Fruit fly (Drosophila melanogaster) whole organism, embryonic: ENCODE measurements around the gene EloB.

Experiments used
- Adf1 ChIP-seq: fragments of 200-800 bp; sonication (Bioruptor generic); IDR thresholded peaks from 2 replicates; pipeline ENCODE4 v1.3.6; 2022; ENCODE audit warnings: missing biosample characterization, missing genetic modification characterization
- BtbVII ChIP-seq: fragments of 200-800 bp; sonication (Bioruptor generic); optimal IDR thresholded peaks from 3 replicates; lab custom pipeline; 2017; ENCODE audit warnings: missing biosample characterization, mild to moderate bottlenecking, missing genetic modification characterization
- CG10267 ChIP-seq: fragments of 200-800 bp; sonication (Bioruptor generic); optimal IDR thresholded peaks from 2 replicates; lab custom pipeline; 2018; ENCODE audit warnings: missing biosample characterization, mild to moderate bottlenecking, missing genetic modification characterization, moderate library complexity
- CG10565 ChIP-seq: fragments of 200-800 bp; sonication (Bioruptor generic); optimal IDR thresholded peaks from 3 replicates; lab custom pipeline; 2016; ENCODE audit warnings: missing biosample characterization, mild to moderate bottlenecking, missing genetic modification characterization
- CG1233 ChIP-seq: fragments of 200-800 bp; sonication (Bioruptor generic); optimal IDR thresholded peaks from 4 replicates; lab custom pipeline; 2018; ENCODE audit warnings: missing biosample characterization, mild to moderate bottlenecking, missing genetic modification characterization
- CG13424 ChIP-seq: fragments of 200-800 bp; sonication (Bioruptor generic); optimal IDR thresholded peaks from 2 replicates; lab custom pipeline; 2019; ENCODE audit warnings: missing biosample characterization, mild to moderate bottlenecking, missing genetic modification characterization, moderate library complexity
- CG16815 ChIP-seq: fragments of 200-800 bp; sonication (Bioruptor generic); optimal IDR thresholded peaks from 3 replicates; lab custom pipeline; 2017; ENCODE audit warnings: missing biosample characterization, mild to moderate bottlenecking, missing genetic modification characterization
- CG18476 ChIP-seq: fragments of 200-800 bp; sonication (Bioruptor generic); optimal IDR thresholded peaks from 2 replicates; lab custom pipeline; 2016; ENCODE audit warnings: missing biosample characterization, mild to moderate bottlenecking, missing genetic modification characterization
- CG18599 ChIP-seq: fragments of 200-800 bp; sonication (Bioruptor generic); optimal IDR thresholded peaks from 3 replicates; lab custom pipeline; 2017; ENCODE audit warnings: missing biosample characterization, missing genetic modification characterization, mild to moderate bottlenecking, moderate library complexity, missing genetic modification reagents
- CG2116 ChIP-seq: fragments of 200-800 bp; sonication (Bioruptor generic); optimal IDR thresholded peaks from 3 replicates; lab custom pipeline; 2018; ENCODE audit warnings: missing biosample characterization, mild to moderate bottlenecking, missing genetic modification characterization
- CG2129 ChIP-seq: fragments of 200-800 bp; sonication (Bioruptor generic); IDR thresholded peaks from 2 replicates; pipeline ENCODE4 v1.3.6; 2022; ENCODE audit warnings: missing biosample characterization, missing genetic modification characterization; ENCODE audit not compliant: partially characterized antibody
- CG2199 ChIP-seq: fragments of 200-800 bp; sonication (Bioruptor generic); IDR thresholded peaks from 3 replicates; pipeline ENCODE4 v1.3.6; 2022; ENCODE audit warnings: missing biosample characterization, missing genetic modification characterization
- CG2678 ChIP-seq: fragments of 200-800 bp; sonication (Bioruptor generic); optimal IDR thresholded peaks from 3 replicates; lab custom pipeline; 2019; ENCODE audit warnings: missing biosample characterization, mild to moderate bottlenecking, missing genetic modification characterization, moderate library complexity
- CG2712 ChIP-seq: fragments of 200-800 bp; optimal IDR thresholded peaks from 3 replicates; lab custom pipeline; 2019; ENCODE audit warnings: missing biosample characterization, mild to moderate bottlenecking, missing genetic modification characterization, moderate library complexity
- CG4328 ChIP-seq: fragments of 200-800 bp; sonication (Bioruptor generic); optimal IDR thresholded peaks from 3 replicates; lab custom pipeline; 2017; ENCODE audit warnings: missing biosample characterization, missing genetic modification reagents, missing genetic modification characterization
- CG4707 ChIP-seq: fragments of 200-800 bp; sonication (Bioruptor generic); optimal IDR thresholded peaks from 2 replicates; lab custom pipeline; 2018; ENCODE audit warnings: missing biosample characterization, mild to moderate bottlenecking, missing genetic modification characterization, moderate library complexity
- CG7745 ChIP-seq: fragments of 200-800 bp; sonication (Bioruptor generic); optimal IDR thresholded peaks from 2 replicates; lab custom pipeline; 2018; ENCODE audit warnings: missing biosample characterization, mild to moderate bottlenecking, missing genetic modification characterization, moderate library complexity
- CG7786 ChIP-seq: fragments of 200-800 bp; sonication (Bioruptor generic); optimal IDR thresholded peaks from 2 replicates; lab custom pipeline; 2016; ENCODE audit warnings: missing biosample characterization, missing genetic modification characterization
- CG7928 ChIP-seq: fragments of 200-800 bp; sonication (Bioruptor generic); optimal IDR thresholded peaks from 2 replicates; lab custom pipeline; 2017; ENCODE audit warnings: missing biosample characterization, mild to moderate bottlenecking, missing genetic modification characterization
- CG8089 ChIP-seq: fragments of 200-800 bp; sonication (Bioruptor generic); optimal IDR thresholded peaks from 3 replicates; lab custom pipeline; 2016; ENCODE audit warnings: missing biosample characterization, missing genetic modification characterization
- CG8388 ChIP-seq: fragments of 200-800 bp; sonication (Bioruptor generic); optimal IDR thresholded peaks from 2 replicates; lab custom pipeline; 2019; ENCODE audit warnings: missing biosample characterization, mild to moderate bottlenecking, missing genetic modification characterization, moderate library complexity
- CG9437 ChIP-seq: fragments of 200-800 bp; sonication (Bioruptor generic); optimal IDR thresholded peaks from 2 replicates; lab custom pipeline; 2018; ENCODE audit warnings: missing biosample characterization, mild to moderate bottlenecking, missing genetic modification characterization
- CG9932 ChIP-seq: fragments of 200-800 bp; sonication (Bioruptor generic); IDR thresholded peaks from 2 replicates; pipeline ENCODE4 v1.3.6; 2022; ENCODE audit warnings: missing biosample characterization, missing genetic modification characterization
- CoRest ChIP-seq: fragments of 200-800 bp; sonication (Bioruptor generic); optimal IDR thresholded peaks from 3 replicates; lab custom pipeline; 2018; ENCODE audit warnings: missing biosample characterization, mild to moderate bottlenecking, missing genetic modification characterization, moderate library complexity
- Dek ChIP-seq: fragments of 200-800 bp; sonication (Bioruptor generic); optimal IDR thresholded peaks from 3 replicates; lab custom pipeline; 2019; ENCODE audit warnings: missing biosample characterization, mild to moderate bottlenecking, missing genetic modification characterization, moderate library complexity
- Drgx ChIP-seq: fragments of 200-800 bp; sonication (Bioruptor generic); IDR thresholded peaks from 2 replicates; pipeline ENCODE4 v1.3.6; 2022; ENCODE audit warnings: missing biosample characterization, missing genetic modification characterization
- Gug ChIP-seq: fragments of 200-800 bp; sonication (Bioruptor generic); IDR thresholded peaks from 4 replicates; pipeline ENCODE4 v1.3.6; 2022; ENCODE audit warnings: missing biosample characterization, missing genetic modification characterization
- HLHmδ ChIP-seq: fragments of 200-800 bp; sonication (Bioruptor generic); optimal IDR thresholded peaks from 2 replicates; lab custom pipeline; 2018; ENCODE audit warnings: missing biosample characterization, mild to moderate bottlenecking, missing genetic modification characterization, moderate library complexity
- Hmx ChIP-seq: fragments of 200-800 bp; sonication (Bioruptor generic); optimal IDR thresholded peaks from 2 replicates; lab custom pipeline; 2016; ENCODE audit warnings: missing biosample characterization, missing genetic modification characterization
- Mad ChIP-seq: fragments of 200-800 bp; sonication (Bioruptor generic); optimal IDR thresholded peaks from 2 replicates; lab custom pipeline; 2016; ENCODE audit warnings: missing biosample characterization, missing genetic modification characterization
- Max ChIP-seq: fragments of 200-800 bp; sonication (Bioruptor generic); optimal IDR thresholded peaks from 2 replicates; lab custom pipeline; 2016; ENCODE audit warnings: missing biosample characterization, mild to moderate bottlenecking, missing genetic modification characterization
- Nf-YC ChIP-seq: fragments of 200-800 bp; optimal IDR thresholded peaks from 3 replicates; lab custom pipeline; 2019; ENCODE audit warnings: missing biosample characterization, mild to moderate bottlenecking, missing genetic modification characterization, moderate library complexity
- PHDP ChIP-seq: fragments of 200-800 bp; sonication (Bioruptor generic); optimal IDR thresholded peaks from 3 replicates; lab custom pipeline; 2018; ENCODE audit warnings: missing biosample characterization, mild to moderate bottlenecking, missing genetic modification characterization, moderate library complexity
- Ptx1 ChIP-seq: fragments of 200-800 bp; sonication (Bioruptor generic); IDR thresholded peaks from 2 replicates; pipeline ENCODE4 v1.3.6; 2022; ENCODE audit warnings: missing biosample characterization, missing genetic modification characterization
- Spps ChIP-seq: fragments of 200-800 bp; sonication (Bioruptor generic); optimal IDR thresholded peaks from 2 replicates; lab custom pipeline; 2018; ENCODE audit warnings: missing biosample characterization, mild to moderate bottlenecking, missing genetic modification characterization
- Stat92E ChIP-seq, 3 experiments: fragments of >200 bp in 2 of 3; fragments of 200-800 bp in 1 of 3; sonication (Bioruptor generic) in 1 of 3; optimal IDR thresholded peaks; 2 replicates each; lab custom pipeline; 2017 to 2019; ENCODE audit warnings: missing biosample characterization in 3 of 3, missing genetic modification characterization in 3 of 3, mild to moderate bottlenecking in 1 of 3, moderate library complexity in 1 of 3
- Xbp1 ChIP-seq: fragments of 200-800 bp; sonication (Bioruptor generic); optimal IDR thresholded peaks from 3 replicates; lab custom pipeline; 2016; ENCODE audit warnings: missing biosample characterization, mild to moderate bottlenecking, missing genetic modification characterization
- ato ChIP-seq: fragments of 200-800 bp; sonication (Bioruptor generic); IDR thresholded peaks from 2 replicates; pipeline ENCODE4 v1.3.6; 2022; ENCODE audit warnings: missing biosample characterization, missing genetic modification characterization; ENCODE audit not compliant: partially characterized antibody
- az2 ChIP-seq: fragments of 200-800 bp; sonication (Bioruptor generic); optimal IDR thresholded peaks from 3 replicates; lab custom pipeline; 2016; ENCODE audit warnings: missing biosample characterization, missing genetic modification characterization
- bab2 ChIP-seq: fragments of 200-800 bp; sonication (Bioruptor generic); optimal IDR thresholded peaks from 2 replicates; lab custom pipeline; 2016; ENCODE audit warnings: missing biosample characterization, missing genetic modification characterization
- chif ChIP-seq, 2 experiments: fragments of 200-800 bp; sonication (Bioruptor generic); optimal IDR thresholded peaks; 3 replicates each; lab custom pipeline; 2016; ENCODE audit warnings: missing biosample characterization in 2 of 2, missing genetic modification characterization in 2 of 2
- crol ChIP-seq: fragments of 200-800 bp; sonication (Bioruptor generic); IDR thresholded peaks from 2 replicates; pipeline ENCODE4 v1.3.6; 2022; ENCODE audit warnings: missing biosample characterization, missing genetic modification characterization
- dmrt11E ChIP-seq: fragments of 200-800 bp; sonication (Bioruptor generic); optimal IDR thresholded peaks from 3 replicates; lab custom pipeline; 2018; ENCODE audit warnings: missing biosample characterization, mild to moderate bottlenecking, missing genetic modification characterization, moderate library complexity
- h ChIP-seq: fragments of >200 bp; optimal IDR thresholded peaks from 2 replicates; lab custom pipeline; 2017
- ham ChIP-seq: fragments of 200-800 bp; sonication (Bioruptor generic); IDR thresholded peaks from 2 replicates; pipeline ENCODE4 v1.3.6; 2022; ENCODE audit warnings: missing biosample characterization, missing genetic modification characterization
- ken ChIP-seq: fragments of 200-800 bp; sonication (Bioruptor generic); IDR thresholded peaks from 3 replicates; pipeline ENCODE4 v1.3.6; 2022; ENCODE audit warnings: missing biosample characterization, missing genetic modification characterization
- lmd ChIP-seq: fragments of 200-800 bp; sonication (Bioruptor generic); IDR thresholded peaks from 2 replicates; pipeline ENCODE4 v1.3.6; 2022; ENCODE audit warnings: missing biosample characterization, missing genetic modification characterization
- seq ChIP-seq: fragments of 200-800 bp; sonication (Bioruptor generic); IDR thresholded peaks from 2 replicates; pipeline ENCODE4 v1.3.6; 2022; ENCODE audit warnings: missing biosample characterization, missing genetic modification characterization
- sug ChIP-seq: fragments of 200-800 bp; optimal IDR thresholded peaks from 2 replicates; lab custom pipeline; 2019; ENCODE audit warnings: missing biosample characterization, mild to moderate bottlenecking, missing genetic modification characterization, moderate library complexity
- tio ChIP-seq: fragments of 200-800 bp; sonication (Bioruptor generic); optimal IDR thresholded peaks from 2 replicates; lab custom pipeline; 2017; ENCODE audit warnings: missing biosample characterization, missing genetic modification characterization, inconsistent platforms
- ttk ChIP-seq: fragments of 200-800 bp; sonication (Bioruptor generic); IDR thresholded peaks from 2 replicates; pipeline ENCODE4 v2.1.2; 2022; ENCODE audit warnings: missing biosample characterization, missing genetic modification characterization

Gene EloB

DNA sequence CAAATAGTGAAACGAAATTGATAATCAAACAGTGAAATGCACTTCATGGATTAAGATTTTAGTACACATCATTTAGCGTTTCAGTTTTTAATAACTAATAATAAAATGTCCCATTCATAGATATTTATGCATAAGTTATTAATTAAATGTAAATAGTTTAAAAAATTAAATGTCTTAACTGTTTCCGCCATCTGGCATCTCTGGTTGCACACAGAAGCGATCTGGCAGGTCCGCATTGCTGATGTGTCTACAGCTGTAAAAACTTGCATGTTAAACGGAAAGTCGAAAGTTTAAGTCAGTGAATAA lies 8.8 kb upstream of the EloB start, which contains the start of gene Srp72 (continued):
- TF ChIP-seq CG7745 (peak; percentile 91), CG7786 (GFP tag; lab: Kevin White, UChicago) (no peak), ken (peak; percentile 62), CG1233 (GFP tag; lab: Kevin White, UChicago) (peak; percentile 26), sug (tag; lab: Kevin White, UChicago) (peak; percentile 40), Nf-YC (tag; lab: Kevin White, UChicago) (peak; percentile 41), Adf1 (GFP tag; lab: Robert Waterston, UW) (no peak), CG18476 (GFP tag; lab: Kevin White, UChicago) (peak; percentile 65), CG7928 (GFP tag; lab: Kevin White, UChicago) (peak; percentile 43), BtbVII (GFP tag; lab: Kevin White, UChicago) (no peak), lmd (GFP tag; lab: Robert Waterston, UW) (peak; percentile 37; the same call in 1 of the 2 replicates), HLHmδ (no peak), tio (GFP tag; lab: Kevin White, UChicago) (peak; percentile 29), CG13424 (tag; lab: Kevin White, UChicago) (peak; percentile 55), Drgx (GFP tag; lab: Robert Waterston, UW) (peak; percentile 55), Stat92E (GFP tag; optimal IDR thresholded peaks at IDR 0.05; lab: Kevin White, UChicago) (no peak), az2 (GFP tag; lab: Kevin White, UChicago) (peak; percentile 36), dmrt11E (tag; lab: Kevin White, UChicago) (peak; percentile 39), CG10267 (peak; percentile 74), CG16815 (GFP tag; lab: Kevin White, UChicago) (no peak), CoRest (tag; lab: Kevin White, UChicago) (peak; percentile 42), ham (GFP tag; lab: Robert Waterston, UW) (no peak), Ptx1 (GFP tag; lab: Robert Waterston, UW) (peak; percentile 42; the same call in 1 of the 2 replicates), CG10565 (GFP tag; lab: Kevin White, UChicago) (peak; percentile 28), Max (GFP tag; lab: Kevin White, UChicago) (peak; percentile 50), CG2129 (GFP tag; lab: Robert Waterston, UW) (no peak), Mad (GFP tag; lab: Kevin White, UChicago) (no peak), CG9932 (peak; percentile 64), CG4707 (GFP tag; lab: Kevin White, UChicago) (no peak), seq (GFP tag; lab: Robert Waterston, UW) (peak; percentile 38; the same call in 1 of the 2 replicates), CG18599 (GFP tag; lab: Kevin White, UChicago) (peak; percentile 48), Dek (tag; lab: Kevin White, UChicago) (peak; percentile 33), CG2116 (GFP tag; lab: Kevin White, UChicago) (peak; percentile 18), ato (no peak), Spps (tag; lab: Kevin White, UChicago) (peak; percentile 9), CG9437 (GFP tag; lab: Kevin White, UChicago) (peak; percentile 84), h (no peak), CG4328 (peak; percentile 29), chif (GFP tag; optimal IDR thresholded peaks at IDR 0.05; lab: Kevin White, UChicago) (no peak), bab2 (peak; percentile 20), crol (GFP tag; lab: Robert Waterston, UW) (no peak), Hmx (GFP tag; lab: Kevin White, UChicago) (no peak), CG8388 (GFP tag; lab: Kevin White, UChicago) (peak; percentile 42), CG2199 (GFP tag; lab: Robert Waterston, UW) (no peak), Xbp1 (GFP tag; lab: Kevin White, UChicago) (peak; percentile 66), ttk (GFP tag; lab: Robert Waterston, UW) (no peak), PHDP (tag; lab: Kevin White, UChicago) (peak; percentile 15), Gug (peak; percentile 48; the same call in 1 of the 4 replicates), CG8089 (GFP tag; lab: Kevin White, UChicago) (no peak), CG2678 (tag; lab: Kevin White, UChicago) (peak; percentile 68), CG2712 (peak; percentile 65)
